Worm (Caenorhabditis elegans) whole organism, mixed stage, embryonic: Measurements from ENCODE around the gene ifa-4.
A peak's percentile ranks its signal among the peaks of the same experiment; 100 is the strongest.

Experiments used
- blmp-1 ChIP-seq: fragments of 150-350 bp; optimal IDR thresholded peaks from 2 replicates; lab custom pipeline; 2014; ENCODE audit warnings: missing biosample characterization, missing genetic modification characterization
- ceh-43 ChIP-seq: fragments of 200-800 bp; sonication (Bioruptor generic); optimal IDR thresholded peaks from 2 replicates; lab custom pipeline; 2018; ENCODE audit warnings: mild to moderate bottlenecking, missing genetic modification characterization, moderate library complexity, missing compliant biosample characterization
- ceh-83 ChIP-seq: fragments of 200-800 bp; sonication (Bioruptor generic); optimal IDR thresholded peaks from 2 replicates; lab custom pipeline; 2018; ENCODE audit warnings: mild to moderate bottlenecking, missing genetic modification characterization, missing compliant biosample characterization
- ces-1 ChIP-seq: fragments of 150-350 bp; optimal IDR thresholded peaks from 2 replicates; lab custom pipeline; 2014; ENCODE audit warnings: missing biosample characterization, missing genetic modification reagents, missing genetic modification characterization
- cnd-1 ChIP-seq: fragments of 200-800 bp; sonication (Bioruptor generic); optimal IDR thresholded peaks from 2 replicates; lab custom pipeline; 2018; ENCODE audit warnings: mild to moderate bottlenecking, missing genetic modification characterization, missing compliant biosample characterization
- ham-2 ChIP-seq: fragments of 200-800 bp; sonication (Bioruptor generic); optimal IDR thresholded peaks from 2 replicates; lab custom pipeline; 2018; ENCODE audit warnings: mild to moderate bottlenecking, missing genetic modification characterization, missing compliant biosample characterization
- hlh-1 ChIP-seq: fragments of 150-350 bp; optimal IDR thresholded peaks from 2 replicates; lab custom pipeline; 2014; ENCODE audit warnings: missing biosample characterization, missing genetic modification reagents, missing genetic modification characterization
- lin-13 ChIP-seq: fragments of 150-350 bp; optimal IDR thresholded peaks from 2 replicates; lab custom pipeline; 2014; ENCODE audit warnings: missing biosample characterization, missing genetic modification characterization
- lin-32 ChIP-seq: fragments of 200-800 bp; sonication (Bioruptor generic); optimal IDR thresholded peaks from 2 replicates; lab custom pipeline; 2018; ENCODE audit warnings: mild to moderate bottlenecking, missing genetic modification characterization, missing compliant biosample characterization
- lsy-2 ChIP-seq: fragments of 150-350 bp; optimal IDR thresholded peaks from 2 replicates; lab custom pipeline; 2014; ENCODE audit warnings: missing biosample characterization, missing genetic modification characterization
- mep-1 ChIP-seq: fragments of 150-350 bp; optimal IDR thresholded peaks from 2 replicates; lab custom pipeline; 2017; ENCODE audit warnings: missing biosample characterization, missing genetic modification reagents, missing genetic modification characterization, inconsistent platforms
- mls-2 ChIP-seq: sonication (generic microtip); optimal IDR thresholded peaks from 2 replicates; lab custom pipeline; 2016; ENCODE audit warnings: mild to moderate bottlenecking, missing genetic modification characterization, moderate library complexity, missing compliant biosample characterization
- nhr-2 ChIP-seq: fragments of 150-350 bp; optimal IDR thresholded peaks from 2 replicates; lab custom pipeline; 2014; ENCODE audit warnings: missing biosample characterization, missing genetic modification characterization
- nhr-237 ChIP-seq: fragments of 150-350 bp; optimal IDR thresholded peaks from 2 replicates; lab custom pipeline; 2014; ENCODE audit warnings: missing biosample characterization, missing genetic modification characterization
- nhr-76 ChIP-seq: sonication (generic microtip); optimal IDR thresholded peaks from 2 replicates; lab custom pipeline; 2017; ENCODE audit warnings: missing biosample characterization, missing genetic modification characterization
- pha-4 ChIP-seq: fragments of 150-350 bp; optimal IDR thresholded peaks from 2 replicates; lab custom pipeline; 2018; ENCODE audit warnings: missing biosample characterization, missing genetic modification reagents, missing genetic modification characterization
- sem-2 ChIP-seq: fragments of 200-800 bp; sonication (Bioruptor generic); optimal IDR thresholded peaks from 2 replicates; lab custom pipeline; 2018; ENCODE audit warnings: mild to moderate bottlenecking, missing genetic modification characterization, missing compliant biosample characterization
- snpc-4 ChIP-seq: fragments of 150-350 bp; optimal IDR thresholded peaks from 2 replicates; lab custom pipeline; 2014; ENCODE audit warnings: missing biosample characterization, missing genetic modification characterization
- sptf-1 ChIP-seq: sonication (generic microtip); optimal IDR thresholded peaks from 2 replicates; lab custom pipeline; 2017; ENCODE audit warnings: mild to moderate bottlenecking, missing genetic modification characterization, moderate library complexity, missing compliant biosample characterization
- tbx-8 ChIP-seq: fragments of 200-800 bp; sonication (Bioruptor generic); optimal IDR thresholded peaks from 2 replicates; lab custom pipeline; 2018; ENCODE audit warnings: mild to moderate bottlenecking, missing genetic modification characterization, moderate library complexity, missing compliant biosample characterization
- unc-120 ChIP-seq: sonication (generic microtip); optimal IDR thresholded peaks from 2 replicates; lab custom pipeline; 2017; ENCODE audit warnings: missing genetic modification characterization, missing compliant biosample characterization; ENCODE audit not compliant: poor library complexity, severe bottlenecking
- unc-39 ChIP-seq: fragments of 150-350 bp; optimal IDR thresholded peaks from 2 replicates; lab custom pipeline; 2014; ENCODE audit warnings: missing biosample characterization, missing genetic modification characterization
- unc-62 ChIP-seq: fragments of 150-350 bp; optimal IDR thresholded peaks from 2 replicates; lab custom pipeline; 2014; ENCODE audit warnings: missing biosample characterization, missing genetic modification reagents, missing genetic modification characterization
- zip-8 ChIP-seq: fragments of 150-350 bp; optimal IDR thresholded peaks from 2 replicates; lab custom pipeline; 2014; ENCODE audit warnings: missing biosample characterization, missing genetic modification characterization
- ztf-11 ChIP-seq: fragments of 150-350 bp; optimal IDR thresholded peaks from 2 replicates; lab custom pipeline; 2014; ENCODE audit warnings: missing biosample characterization, missing genetic modification characterization

ifa-4 gene

ce11 chrX:4899623-4900022 is 16.2 kb downstream of the ifa-4 start:
- no peak for TF ChIP-seq ceh-43 (GFP tag; lab: Kevin White, UChicago)
- no peak for TF ChIP-seq lsy-2 (tag; lab: Kevin White, UChicago)
- peak; percentile 9 for TF ChIP-seq ces-1 (GFP tag; lab: Kevin White, UChicago)
- TF ChIP-seq, all 35 proteins: peak for 1

ce11 chrX:4895223-4895622 is 20.6 kb downstream of the ifa-4 start:
- peak; percentile 76 for TF ChIP-seq hlh-1
- TF ChIP-seq nhr-2 (tag; lab: Kevin White, UChicago), result no peak

DNA sequence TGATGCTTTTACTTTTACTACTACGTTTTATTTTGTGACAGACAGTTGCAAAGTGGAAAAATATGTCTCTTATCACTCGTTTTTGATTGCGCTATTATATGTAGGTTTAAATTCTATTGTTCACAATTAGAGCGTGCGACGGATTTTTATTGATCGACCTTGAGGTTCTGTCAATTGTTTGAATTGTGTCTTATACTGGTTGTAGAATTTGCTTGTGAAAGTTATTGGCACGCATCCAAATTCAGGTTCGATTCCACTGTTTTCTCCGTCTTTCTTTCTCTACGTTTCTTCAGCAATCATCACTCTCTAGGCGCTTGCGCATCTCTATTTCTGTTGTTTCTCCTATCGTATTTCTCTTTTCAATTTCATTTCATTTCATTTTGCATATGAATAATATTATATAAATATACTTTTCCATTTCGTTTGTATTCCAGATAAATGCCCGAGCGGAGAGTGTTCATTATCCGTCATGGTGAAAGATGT is 22.1 kb downstream of the ifa-4 start, which contains the start of gene T07F12.1:
T07F12.1 (plus strand) TSS at position 433 of the 483 bp plus-strand sequence.
- TF ChIP-seq blmp-1 (peak; percentile 92), mls-2 (tag; lab: Kevin White, UChicago) (no peak), pha-4 (tag; lab: Kevin White, UChicago) (peak; percentile 2)

DNA sequence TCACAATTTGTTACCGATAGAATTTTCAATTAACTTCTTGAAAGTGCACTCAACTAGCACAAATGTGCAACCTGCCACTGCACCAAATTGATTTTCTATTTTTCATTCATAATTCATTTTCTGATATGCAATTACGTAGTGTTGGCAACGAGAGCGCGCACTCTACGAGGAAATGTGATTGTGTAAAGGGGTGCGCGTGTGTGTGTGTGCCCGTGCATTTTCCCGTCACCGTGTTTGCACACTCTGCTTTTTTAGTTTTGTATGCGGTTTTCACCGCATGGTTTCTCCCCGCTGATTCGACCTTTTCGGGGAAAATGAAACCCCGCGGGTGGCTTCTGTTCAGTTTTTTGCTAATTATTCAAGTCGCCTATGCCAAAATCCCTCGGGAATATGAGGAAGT is 25.6 kb downstream of the ifa-4 start, which contains the start of gene T07F12.2:
T07F12.2 (plus strand) TSS at position 87 of the 400 bp plus-strand sequence.
- TF ChIP-seq sem-2 (no peak), ces-1 (GFP tag; lab: Kevin White, UChicago) (peak; percentile 91), mep-1 (peak; percentile 41), nhr-237 (no peak), sptf-1 (tag; lab: Kevin White, UChicago) (no peak), mls-2 (tag; lab: Kevin White, UChicago) (peak; percentile 27), nhr-2 (tag; lab: Kevin White, UChicago) (no peak), ham-2 (GFP tag; lab: Kevin White, UChicago) (peak; percentile 34), ceh-83 (GFP tag; lab: Kevin White, UChicago) (no peak), cnd-1 (tag; lab: Kevin White, UChicago) (no peak), zip-8 (no peak), blmp-1 (no peak), snpc-4 (tag; lab: Kevin White, UChicago) (no peak), unc-120 (peak; percentile 26), lin-13 (tag; lab: Kevin White, UChicago) (peak; percentile 0), lin-32 (no peak)
- TF ChIP-seq, all 35 proteins: peak for 6

- TF ChIP-seq nhr-2 (tag; lab: Kevin White, UChicago) (no peak), unc-62 (GFP tag; lab: Kevin White, UChicago) (no peak), lin-13 (tag; lab: Kevin White, UChicago) (no peak), ceh-43 (GFP tag; lab: Kevin White, UChicago) (no peak), nhr-237 (no peak)
Measured at ce11 chrX:4885651-4886050, 30.1 kb downstream of the ifa-4 start, which contains the start of gene arrd-23. Gene arrd-23 (plus strand): TSS chrX:4885951.

DNA sequence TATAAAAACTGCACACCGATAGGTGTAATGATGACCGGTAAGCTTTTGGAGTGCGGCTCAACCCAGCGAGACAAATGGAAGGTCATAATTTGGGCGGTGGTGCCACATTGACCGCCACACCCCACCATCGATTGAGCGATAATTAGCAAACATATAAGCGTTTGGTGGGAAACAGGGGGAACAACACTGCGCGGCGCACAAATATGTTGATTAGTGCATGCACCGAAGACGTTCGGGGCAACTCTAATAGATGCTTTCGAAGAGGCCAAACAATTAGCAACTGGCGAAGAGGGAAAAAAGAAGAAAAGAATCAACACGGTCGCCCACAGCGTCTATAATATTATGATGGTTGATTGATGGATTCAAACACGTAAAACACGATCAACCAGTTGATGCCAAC is 34.5 kb downstream of the ifa-4 start:
- TF ChIP-seq mls-2 (tag; lab: Kevin White, UChicago) (peak; percentile 41), nhr-2 (tag; lab: Kevin White, UChicago) (peak; percentile 30), sptf-1 (tag; lab: Kevin White, UChicago) (peak; percentile 0), ces-1 (GFP tag; lab: Kevin White, UChicago) (peak; percentile 17), ceh-83 (GFP tag; lab: Kevin White, UChicago) (no peak), lsy-2 (tag; lab: Kevin White, UChicago) (no peak)
- TF ChIP-seq, all 35 proteins: peak for 4

DNA sequence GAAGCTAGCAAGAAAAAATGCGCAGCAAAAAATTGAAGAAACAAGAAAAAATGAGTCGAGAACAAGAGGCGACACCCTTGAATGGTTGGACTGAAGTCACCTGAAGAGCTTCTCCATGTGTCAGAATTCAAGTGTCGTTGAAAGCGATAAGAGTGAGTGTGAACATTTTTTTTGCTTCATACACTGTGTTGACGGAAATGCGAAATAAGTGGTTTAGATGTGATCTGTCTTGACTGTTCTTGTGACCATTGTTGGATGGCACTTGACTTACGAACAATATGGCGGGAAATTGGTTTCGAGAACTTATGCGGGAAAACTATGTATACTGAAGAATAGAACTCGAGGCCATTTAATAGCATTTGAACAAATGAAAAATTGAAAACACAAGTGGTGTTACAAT is 35.8 kb downstream of the ifa-4 start:
- TF ChIP-seq ham-2 (GFP tag; lab: Kevin White, UChicago) (no peak), tbx-8 (GFP tag; lab: Kevin White, UChicago) (no peak), blmp-1 (no peak), ztf-11 (no peak), unc-39 (tag; lab: Kevin White, UChicago) (no peak), hlh-1 (no peak), ceh-83 (GFP tag; lab: Kevin White, UChicago) (no peak), snpc-4 (tag; lab: Kevin White, UChicago) (no peak), lin-32 (no peak), lin-13 (tag; lab: Kevin White, UChicago) (no peak), zip-8 (no peak), nhr-76 (tag; lab: Kevin White, UChicago) (no peak)
